Fruit fly (Drosophila melanogaster): Measurements from ENCODE around the gene AnxB11.

Gene AnxB11

dm6 chrX:16403811-16404420 lies 18.1 kb downstream of the AnxB11 start (continued):
- TF ChIP-seq lbe (GFP tag; optimal IDR thresholded peaks at IDR 0.05) (peak; percentile 4), crp (GFP tag; optimal IDR thresholded peaks at IDR 0.05) (peak in 1 of 2 experiments; percentile 23), CG13424 (tag; optimal IDR thresholded peaks at IDR 0.05) (peak; percentile 73), Fer2 (tag; optimal IDR thresholded peaks at IDR 0.05) (peak; percentile 4), CG1647 (GFP tag; optimal IDR thresholded peaks at IDR 0.05) (peak; percentile 62), al (GFP tag; IDR thresholded peaks at IDR 0.05) (peak; percentile 66), Med (GFP tag) (peak; percentile 94), Usf (GFP tag; optimal IDR thresholded peaks at IDR 0.05) (peak; percentile 23), CG17829 (tag; optimal IDR thresholded peaks at IDR 0.05) (no peak), CG6791 (GFP tag; IDR thresholded peaks at IDR 0.05; ENCODE audit: partially characterized antibody) (no peak), bcd (GFP tag; optimal IDR thresholded peaks at IDR 0.05) (peak; percentile 78), CG6683 (GFP tag; optimal IDR thresholded peaks at IDR 0.05) (peak; percentile 56), CG12071 (GFP tag; optimal IDR thresholded peaks at IDR 0.05) (peak; percentile 77), Meics (GFP tag; optimal IDR thresholded peaks at IDR 0.05) (peak; percentile 86), NfI (GFP tag; optimal IDR thresholded peaks at IDR 0.05) (peak; percentile 71), gsb (GFP tag; IDR thresholded peaks at IDR 0.05) (peak; percentile 69), Atf-2 (GFP tag; optimal IDR thresholded peaks at IDR 0.05) (peak; percentile 16), YL-1 (GFP tag; optimal IDR thresholded peaks at IDR 0.05) (no peak), CG14441 (GFP tag; IDR thresholded peaks at IDR 0.05) (peak; percentile 78), Atf3 (GFP tag; optimal IDR thresholded peaks at IDR 0.05) (no peak), Lpt (GFP tag; optimal IDR thresholded peaks at IDR 0.05) (no peak), ac (GFP tag; optimal IDR thresholded peaks at IDR 0.05) (no peak), Pdp1 (GFP tag; optimal IDR thresholded peaks at IDR 0.05) (peak; percentile 60 to 71), CG9876 (GFP tag; optimal IDR thresholded peaks at IDR 0.05) (no peak), BEAF-32 (GFP tag; optimal IDR thresholded peaks at IDR 0.05) (no peak), phol (tag; optimal IDR thresholded peaks at IDR 0.05) (peak; percentile 74), CG6254 (GFP tag; optimal IDR thresholded peaks at IDR 0.05) (peak; percentile 43), nom (GFP tag; optimal IDR thresholded peaks at IDR 0.05) (no peak), Tbp (GFP tag; optimal IDR thresholded peaks at IDR 0.05) (no peak), CG17359 (tag; optimal IDR thresholded peaks at IDR 0.05) (peak; percentile 86), CG15011 (GFP tag; optimal IDR thresholded peaks at IDR 0.05) (peak; percentile 68), CG5953 (GFP tag; IDR thresholded peaks at IDR 0.05) (peak; percentile 81), CG11398 (GFP tag; optimal IDR thresholded peaks at IDR 0.05) (peak; percentile 15), cad (GFP tag; optimal IDR thresholded peaks at IDR 0.05) (no peak), Antp (GFP tag; optimal IDR thresholded peaks at IDR 0.05) (peak; percentile 17), CG10565 (GFP tag; optimal IDR thresholded peaks at IDR 0.05) (no peak), odd (GFP tag; optimal IDR thresholded peaks at IDR 0.05) (peak; percentile 65), CG15479 (GFP tag; optimal IDR thresholded peaks at IDR 0.05) (no peak), CG32532 (GFP tag; IDR thresholded peaks at IDR 0.05) (peak; percentile 87), CG8290 (GFP tag; optimal IDR thresholded peaks at IDR 0.05) (peak; percentile 20), CG8290 (tag; optimal IDR thresholded peaks at IDR 0.05) (no peak), lab (GFP tag; optimal IDR thresholded peaks at IDR 0.05) (peak; percentile 91), CG30431 (GFP tag; optimal IDR thresholded peaks at IDR 0.05) (no peak), CG33213 (GFP tag; optimal IDR thresholded peaks at IDR 0.05) (no peak), hb (GFP tag; IDR thresholded peaks at IDR 0.05; ENCODE audit: partially characterized antibody) (no peak), CG1602 (GFP tag; optimal IDR thresholded peaks at IDR 0.05) (peak; percentile 54), CG5245 (GFP tag; optimal IDR thresholded peaks at IDR 0.05) (peak; percentile 49), CG8089 (GFP tag; optimal IDR thresholded peaks at IDR 0.05) (no peak), CkIIα-i1 (GFP tag; IDR thresholded peaks at IDR 0.05) (no peak), usp (GFP tag; optimal IDR thresholded peaks at IDR 0.05) (no peak), CTCF (GFP tag; optimal IDR thresholded peaks at IDR 0.05) (no peak)

Data from whole organism, embryonic.